Fruit fly (Drosophila melanogaster) whole organism: ENCODE results near the gene dachs.

Source experiments
- CG8478 ChIP-seq: fragments of >200 bp; optimal IDR thresholded peaks from 2 replicates; lab custom pipeline; 2018; ENCODE audit warnings: inconsistent platforms
- Dll ChIP-seq: fragments of >200 bp; optimal IDR thresholded peaks from 2 replicates; lab custom pipeline; 2017
- EcR ChIP-seq, 2 experiments: fragments of >200 bp; optimal IDR thresholded peaks; 2 replicates each; lab custom pipeline; 2017; ENCODE audit warnings: missing biosample characterization in 2 of 2, missing genetic modification characterization in 2 of 2, missing genetic modification reagents in 2 of 2
- pan ChIP-seq: fragments of >200 bp; optimal IDR thresholded peaks from 2 replicates; lab custom pipeline; 2017
- psq ChIP-seq: fragments of >200 bp; optimal IDR thresholded peaks from 2 replicates; lab custom pipeline; 2017
- usp ChIP-seq: fragments of >200 bp; optimal IDR thresholded peaks from 2 replicates; lab custom pipeline; 2017; ENCODE audit warnings: missing biosample characterization, missing genetic modification characterization, mixed read lengths

- TF ChIP-seq psq, result no peak
- no peak for TF ChIP-seq EcR (GFP tag; optimal IDR thresholded peaks at IDR 0.05; lab: Kevin White, UChicago)
- TF ChIP-seq Dll (lab: Kevin White, UChicago), result no peak
- TF ChIP-seq pan (lab: Kevin White, UChicago), result no peak
- no peak for TF ChIP-seq CG8478 (lab: Kevin White, UChicago)
- TF ChIP-seq usp (GFP tag; lab: Kevin White, UChicago), result no peak
Observed at dm6 chr2L:8517256-8517694, 50.7 kb downstream of the dachs start, which contains the start of the genes mRpL51 and Uba4.
